Worm (Caenorhabditis elegans): ENCODE measurements around the gene ttr-18.
A peak's percentile ranks its signal among the peaks of the same experiment; 100 is the strongest.

Gene ttr-18

ce11 chrII:11453025-11453424, 33.5 kb downstream of the ttr-18 start, which contains the start of gene rsp-1 (continued):
- peak; percentile 12 for TF ChIP-seq B0261.1 (tag; optimal IDR thresholded peaks at IDR 0.05)
- peak; percentile 83 for TF ChIP-seq B0336.3 (GFP tag; IDR thresholded peaks at IDR 0.05)
- TF ChIP-seq Y53G8AR.9 (GFP tag; conservative IDR thresholded peaks at IDR 0.05) = peak; percentile 93
- no peak for TF ChIP-seq mxl-1 (tag; optimal IDR thresholded peaks at IDR 0.05)
- TF ChIP-seq atf-7 (tag; optimal IDR thresholded peaks at IDR 0.05) = peak; percentile 66
- peak; percentile 73 for TF ChIP-seq ceh-91 (GFP tag; IDR thresholded peaks at IDR 0.05)
- peak; percentile 54 to 73 for TF ChIP-seq let-607 (tag; optimal IDR thresholded peaks at IDR 0.05)
- no peak for TF ChIP-seq bed-1 (GFP tag; IDR thresholded peaks at IDR 0.05)
- peak; percentile 95 for TF ChIP-seq dox-1 (GFP tag; IDR thresholded peaks at IDR 0.05)
- TF ChIP-seq ztf-3 (GFP tag; optimal IDR thresholded peaks at IDR 0.05) = no peak
- TF ChIP-seq zim-3 (tag; optimal IDR thresholded peaks at IDR 0.05) = no peak
- TF ChIP-seq somi-1 (GFP tag; optimal IDR thresholded peaks at IDR 0.05) = peak; percentile 21
- TF ChIP-seq C06A6.2 (GFP tag; conservative IDR thresholded peaks at IDR 0.05) = peak; percentile 45; the same call in 1 of the 2 replicates
- peak in 2 of 3 experiments; percentile 74 to 93 for TF ChIP-seq lin-35 (GFP tag; optimal IDR thresholded peaks at IDR 0.05)
- 0 out of 2 replicates have a peak, but pooled peaks have one; percentile 48 for TF ChIP-seq lag-1 (GFP tag; IDR thresholded peaks at IDR 0.05)
- TF ChIP-seq pha-4 (tag; optimal IDR thresholded peaks at IDR 0.05) = no peak
- TF ChIP-seq hmg-1.2 (GFP tag; IDR thresholded peaks at IDR 0.05) = peak; percentile 61
- TF ChIP-seq Y53F4B.3 (GFP tag; IDR thresholded peaks at IDR 0.05) = no peak
- TF ChIP-seq efl-1 (GFP tag; optimal IDR thresholded peaks at IDR 0.05) = peak; percentile 60
- TF ChIP-seq hlh-12 (tag; optimal IDR thresholded peaks at IDR 0.05) = no peak
- TF ChIP-seq F57C9.4 (tag; optimal IDR thresholded peaks at IDR 0.05) = no peak
- TF ChIP-seq xnd-1 (tag; optimal IDR thresholded peaks at IDR 0.05) = peak; percentile 46
- TF ChIP-seq pbrm-1 (GFP tag; IDR thresholded peaks at IDR 0.05) = peak; percentile 91
- TF ChIP-seq sptf-2 (GFP tag; optimal IDR thresholded peaks at IDR 0.05) = peak; percentile 4
- no peak for TF ChIP-seq nhr-27 (tag; optimal IDR thresholded peaks at IDR 0.05)
- TF ChIP-seq mel-28 (tag; optimal IDR thresholded peaks at IDR 0.05; ENCODE audit: borderline replicate concordance) = no peak
- peak; percentile 94 for TF ChIP-seq ekl-4 (GFP tag; IDR thresholded peaks at IDR 0.05)
- no peak for TF ChIP-seq ceh-58 (GFP tag; IDR thresholded peaks at IDR 0.05)
- no peak for TF ChIP-seq hlh-26 (GFP tag; conservative IDR thresholded peaks at IDR 0.05)
- peak; percentile 84 for TF ChIP-seq madf-6 (GFP tag; IDR thresholded peaks at IDR 0.05)
- no peak for TF ChIP-seq T26A5.8 (tag; optimal IDR thresholded peaks at IDR 0.05)
- TF ChIP-seq snpc-1.1 (tag; optimal IDR thresholded peaks at IDR 0.05; ENCODE audit: insufficient read depth) = peak; percentile 42
- peak; percentile 85 for TF ChIP-seq F23B12.7 (tag; optimal IDR thresholded peaks at IDR 0.05; ENCODE audit: insufficient read depth)
- TF ChIP-seq let-526 (GFP tag; IDR thresholded peaks at IDR 0.05) = peak; percentile 79
- peak; percentile 99 for TF ChIP-seq ztf-18 (tag; optimal IDR thresholded peaks at IDR 0.05)
- peak; percentile 98 for TF ChIP-seq attf-5 (GFP tag; optimal IDR thresholded peaks at IDR 0.05)
- TF ChIP-seq ztf-22 (GFP tag; optimal IDR thresholded peaks at IDR 0.05) = no peak
- peak; percentile 93 for TF ChIP-seq lin-54 (GFP tag; optimal IDR thresholded peaks at IDR 0.05)
- TF ChIP-seq tbx-9 (tag; optimal IDR thresholded peaks at IDR 0.05; ENCODE audit: borderline replicate concordance) = no peak
- TF ChIP-seq tbp1 (GFP tag; optimal IDR thresholded peaks at IDR 0.05) = peak; percentile 72
- TF ChIP-seq ztf-25 (GFP tag; IDR thresholded peaks at IDR 0.05) = no peak
- TF ChIP-seq F10E7.11 (tag; optimal IDR thresholded peaks at IDR 0.05) = no peak
- TF ChIP-seq B0035.1 (tag; optimal IDR thresholded peaks at IDR 0.05) = peak; percentile 14
- no peak for TF ChIP-seq rec-8 (tag; optimal IDR thresholded peaks at IDR 0.05)
- TF ChIP-seq bed-2 (GFP tag; IDR thresholded peaks at IDR 0.05) = no peak
- 0 out of 2 replicates have a peak, but pooled peaks have one; percentile 26 for TF ChIP-seq ztf-6 (GFP tag; IDR thresholded peaks at IDR 0.05)
- peak; percentile 88 for TF ChIP-seq K11D2.4 (GFP tag; IDR thresholded peaks at IDR 0.05)
- peak; percentile 43 for TF ChIP-seq gei-17 (GFP tag; optimal IDR thresholded peaks at IDR 0.05)

Measured in whole organism, young adult.